Fruit fly (Drosophila melanogaster): ENCODE data around the gene CG13460.
A peak's percentile ranks its signal among the peaks of the same experiment; 100 is the strongest.

Gene CG13460

DNA sequence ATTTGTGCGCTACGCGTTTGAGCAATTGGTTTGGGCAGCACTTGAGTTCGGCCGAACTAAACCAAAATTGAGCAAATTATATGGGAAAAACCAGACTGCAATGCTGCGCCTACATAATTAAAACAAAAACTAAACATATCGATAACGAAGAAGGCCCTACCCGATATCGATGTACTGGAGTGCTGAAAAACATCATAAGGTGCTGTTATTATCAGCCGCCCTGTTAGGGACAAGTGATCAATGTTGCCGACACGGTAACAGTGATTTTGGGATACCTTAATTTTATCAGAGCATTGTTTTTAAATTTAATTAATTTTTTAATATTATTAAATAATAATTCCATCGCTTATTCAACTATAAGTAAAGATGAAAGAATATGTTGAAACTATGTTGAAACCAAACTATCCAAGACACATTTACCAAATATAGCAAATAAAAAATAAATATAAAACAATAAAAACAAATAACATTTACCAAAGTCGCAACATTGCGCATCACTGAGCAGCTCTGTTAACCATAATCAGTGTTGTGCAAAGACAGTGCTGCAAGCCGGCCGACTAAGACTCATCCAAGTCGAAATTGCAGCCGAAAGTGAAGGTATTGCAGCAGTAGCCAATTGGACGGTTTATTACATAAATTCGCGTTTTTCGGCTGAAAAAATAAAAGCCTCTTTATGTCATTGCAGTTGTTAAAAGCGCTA is 33.2 kb upstream of the CG13460 start, which contains the start of the genes sstn, Plp and GlyRS (continued):
- TF ChIP-seq otp (GFP tag; IDR thresholded peaks at IDR 0.05) (no peak), pan (optimal IDR thresholded peaks at IDR 0.05) (no peak), pan (GFP tag; optimal IDR thresholded peaks at IDR 0.05 in 1 of 2, IDR thresholded peaks at IDR 0.05 in 1 of 2) (no peak), CG33213 (GFP tag; optimal IDR thresholded peaks at IDR 0.05) (no peak), z (GFP tag; IDR thresholded peaks at IDR 0.05) (no peak), mld (GFP tag; IDR thresholded peaks at IDR 0.05; ENCODE audit: partially characterized antibody) (no peak), E2f2 (GFP tag; IDR thresholded peaks at IDR 0.05) (no peak), CG5180 (GFP tag; optimal IDR thresholded peaks at IDR 0.05) (peak; percentile 27), btn (GFP tag; optimal IDR thresholded peaks at IDR 0.05) (no peak), CG13894 (tag; optimal IDR thresholded peaks at IDR 0.05) (peak; percentile 40), CG12744 (GFP tag; optimal IDR thresholded peaks at IDR 0.05) (no peak), mam (GFP tag; optimal IDR thresholded peaks at IDR 0.05) (no peak), twi (tag; optimal IDR thresholded peaks at IDR 0.05) (peak; percentile 26), seq (GFP tag; IDR thresholded peaks at IDR 0.05) (no peak), CG3726 (GFP tag; IDR thresholded peaks at IDR 0.05) (no peak), lmd (GFP tag; IDR thresholded peaks at IDR 0.05) (no peak), CG12659 (GFP tag; optimal IDR thresholded peaks at IDR 0.05) (peak; percentile 81), CG8290 (GFP tag; optimal IDR thresholded peaks at IDR 0.05) (peak; percentile 61), CG8290 (tag; optimal IDR thresholded peaks at IDR 0.05) (peak in 1 of 2 experiments; percentile 1), zen (tag; optimal IDR thresholded peaks at IDR 0.05) (peak; percentile 5), ERR (GFP tag; optimal IDR thresholded peaks at IDR 0.05) (no peak), D19A (tag; optimal IDR thresholded peaks at IDR 0.05) (peak; percentile 33), tgo (GFP tag; IDR thresholded peaks at IDR 0.05) (no peak), lbe (GFP tag; optimal IDR thresholded peaks at IDR 0.05) (peak; percentile 2), CG10366 (GFP tag; IDR thresholded peaks at IDR 0.05) (no peak), HLH54F (GFP tag; optimal IDR thresholded peaks at IDR 0.05) (no peak), her (GFP tag; optimal IDR thresholded peaks at IDR 0.05) (no peak), CG18011 (GFP tag; optimal IDR thresholded peaks at IDR 0.05) (no peak), CG17328 (GFP tag; IDR thresholded peaks at IDR 0.05) (no peak), sug (tag; optimal IDR thresholded peaks at IDR 0.05) (peak; percentile 57), CG15073 (GFP tag; optimal IDR thresholded peaks at IDR 0.05) (no peak), kay (GFP tag; optimal IDR thresholded peaks at IDR 0.05) (no peak), en (GFP tag; optimal IDR thresholded peaks at IDR 0.05) (no peak), ara (GFP tag; IDR thresholded peaks at IDR 0.05) (no peak), CG3163 (GFP tag; optimal IDR thresholded peaks at IDR 0.05) (no peak), HLHmδ (GFP tag; optimal IDR thresholded peaks at IDR 0.05) (no peak), MBD-R2 (GFP tag; IDR thresholded peaks at IDR 0.05) (peak; percentile 47; the same call in 1 of the 2 replicates), CG7271 (tag; optimal IDR thresholded peaks at IDR 0.05) (no peak), CG9932 (GFP tag; IDR thresholded peaks at IDR 0.05) (no peak), CG4707 (GFP tag; optimal IDR thresholded peaks at IDR 0.05) (no peak), CG17568 (GFP tag; optimal IDR thresholded peaks at IDR 0.05) (no peak), chn (GFP tag; optimal IDR thresholded peaks at IDR 0.05) (no peak), CG1792 (GFP tag; optimal IDR thresholded peaks at IDR 0.05) (no peak), Doc2 (GFP tag; IDR thresholded peaks at IDR 0.05) (no peak), vfl (GFP tag; optimal IDR thresholded peaks at IDR 0.05) (no peak), CoRest (tag; optimal IDR thresholded peaks at IDR 0.05) (peak; percentile 67), nmo (GFP tag; optimal IDR thresholded peaks at IDR 0.05) (peak; percentile 58), toy (GFP tag; IDR thresholded peaks at IDR 0.05) (no peak), pum (GFP tag; optimal IDR thresholded peaks at IDR 0.05) (no peak), PHDP (tag; optimal IDR thresholded peaks at IDR 0.05) (peak; percentile 10), CG14860 (GFP tag; IDR thresholded peaks at IDR 0.05; ENCODE audit: partially characterized antibody) (no peak; the same call in 2 of the 3 replicates), Dad (GFP tag; optimal IDR thresholded peaks at IDR 0.05) (no peak)
